Worm (Caenorhabditis elegans) whole organism, young adult: ENCODE data around the gene tra-2.

Source experiments
- B0019.2 ChIP-seq: fragments of 200-800 bp; sonication (Bioruptor generic); conservative IDR thresholded peaks from 2 replicates; pipeline ENCODE4 v1.3.6; 2022; ENCODE audit warnings: missing genetic modification reagents, missing genetic modification characterization, missing compliant biosample characterization
- B0336.3 ChIP-seq: fragments of 200-800 bp; sonication (Bioruptor generic); IDR thresholded peaks from 2 replicates; pipeline ENCODE4 v1.3.6; 2022; ENCODE audit warnings: missing genetic modification characterization, missing compliant biosample characterization
- C17E4.6 ChIP-seq: fragments of 200-800 bp; sonication (Bioruptor generic); IDR thresholded peaks from 2 replicates; pipeline ENCODE4 v1.3.6; 2022; ENCODE audit warnings: missing genetic modification reagents, missing genetic modification characterization, missing compliant biosample characterization
- F23B12.7 ChIP-seq: sonication (generic microtip); optimal IDR thresholded peaks from 2 replicates; lab custom pipeline; 2017; ENCODE audit warnings: missing genetic modification characterization, mild to moderate bottlenecking, missing compliant biosample characterization, antibody characterized with exemption, moderate library complexity; ENCODE audit not compliant: insufficient read depth
- K11D2.4 ChIP-seq: fragments of 200-800 bp; sonication (Bioruptor generic); IDR thresholded peaks from 2 replicates; pipeline ENCODE4 v1.3.6; 2022; ENCODE audit warnings: missing genetic modification reagents, missing genetic modification characterization, missing compliant biosample characterization
- K12H6.12 ChIP-seq: fragments of 200-800 bp; sonication (Bioruptor generic); optimal IDR thresholded peaks from 2 replicates; lab custom pipeline; 2018; ENCODE audit warnings: mild to moderate bottlenecking, missing genetic modification characterization, missing compliant biosample characterization
- T07F8.4 ChIP-seq: sonication (generic microtip); optimal IDR thresholded peaks from 2 replicates; lab custom pipeline; 2016; ENCODE audit warnings: mild to moderate bottlenecking, missing genetic modification characterization, moderate library complexity, missing compliant biosample characterization
- Y56A3A.18 ChIP-seq: fragments of 200-800 bp; sonication (Bioruptor generic); IDR thresholded peaks from 2 replicates; pipeline ENCODE4 v1.3.6; 2022; ENCODE audit warnings: missing genetic modification reagents, missing genetic modification characterization, missing compliant biosample characterization
- Y79H2A.3 ChIP-seq: fragments of 200-800 bp; sonication (Bioruptor generic); conservative IDR thresholded peaks from 2 replicates; pipeline ENCODE4 v1.3.6; 2022; ENCODE audit warnings: missing genetic modification reagents, missing genetic modification characterization, missing compliant biosample characterization
- Y95B8A.8 ChIP-seq: fragments of 200-800 bp; sonication (Bioruptor generic); IDR thresholded peaks from 2 replicates; pipeline ENCODE4 v1.3.6; 2022; ENCODE audit warnings: missing genetic modification reagents, missing genetic modification characterization, missing compliant biosample characterization
- attf-3 ChIP-seq: fragments of 200-800 bp; sonication (Bioruptor generic); conservative IDR thresholded peaks from 2 replicates; pipeline ENCODE4 v1.3.6; 2022; ENCODE audit warnings: missing genetic modification reagents, missing genetic modification characterization, missing compliant biosample characterization
- attf-5 ChIP-seq: fragments of 200-800 bp; sonication (Bioruptor generic); optimal IDR thresholded peaks from 2 replicates; lab custom pipeline; 2018; ENCODE audit warnings: mild to moderate bottlenecking, missing genetic modification characterization, missing compliant biosample characterization
- bed-1 ChIP-seq: fragments of 200-800 bp; sonication (Bioruptor generic); IDR thresholded peaks from 2 replicates; pipeline ENCODE4 v1.3.6; 2022; ENCODE audit warnings: missing genetic modification reagents, missing genetic modification characterization, missing compliant biosample characterization
- bed-2 ChIP-seq: fragments of 200-800 bp; sonication (Bioruptor generic); IDR thresholded peaks from 2 replicates; pipeline ENCODE4 v1.3.6; 2022; ENCODE audit warnings: missing genetic modification reagents, missing genetic modification characterization, missing compliant biosample characterization
- ccch-3 ChIP-seq: fragments of 200-800 bp; sonication (Bioruptor generic); optimal IDR thresholded peaks from 2 replicates; lab custom pipeline; 2018; ENCODE audit warnings: mild to moderate bottlenecking, missing genetic modification characterization, missing compliant biosample characterization
- cebp-1 ChIP-seq, 2 experiments: fragments of 200-800 bp in 1 of 2; sonication (Bioruptor generic) in 1 of 2; sonication (generic microtip) in 1 of 2; IDR thresholded peaks in 1 of 2; optimal IDR thresholded peaks in 1 of 2; 2 replicates each; pipeline versions ENCODE4 v1.3.6 to Lab custom; 2017 to 2022; ENCODE audit warnings: missing compliant biosample characterization in 2 of 2, missing genetic modification characterization in 2 of 2, mild to moderate bottlenecking in 1 of 2, missing genetic modification reagents in 1 of 2, moderate library complexity in 1 of 2
- cebp-2 ChIP-seq: fragments of 200-800 bp; sonication (Bioruptor generic); IDR thresholded peaks from 2 replicates; pipeline ENCODE4 v1.3.6; 2022; ENCODE audit warnings: missing genetic modification characterization, missing compliant biosample characterization
- ceh-27 ChIP-seq: fragments of 200-800 bp; sonication (Bioruptor generic); optimal IDR thresholded peaks from 2 replicates; lab custom pipeline; 2018; ENCODE audit warnings: mild to moderate bottlenecking, missing genetic modification characterization, moderate library complexity, missing compliant biosample characterization
- dpl-1 ChIP-seq: fragments of 150-350 bp; optimal IDR thresholded peaks from 2 replicates; lab custom pipeline; 2014; ENCODE audit warnings: missing biosample characterization, missing genetic modification reagents, missing genetic modification characterization
- efl-1 ChIP-seq: fragments of 150-350 bp; optimal IDR thresholded peaks from 2 replicates; lab custom pipeline; 2014; ENCODE audit warnings: missing biosample characterization, missing genetic modification reagents, missing genetic modification characterization
- ekl-4 ChIP-seq: fragments of 200-800 bp; sonication (Bioruptor generic); IDR thresholded peaks from 2 replicates; pipeline ENCODE4 v1.3.6; 2022; ENCODE audit warnings: missing genetic modification reagents, missing genetic modification characterization, missing compliant biosample characterization
- ets-4 ChIP-seq: fragments of 200-800 bp; sonication (Bioruptor generic); optimal IDR thresholded peaks from 2 replicates; lab custom pipeline; 2018; ENCODE audit warnings: mild to moderate bottlenecking, missing genetic modification characterization, missing compliant biosample characterization
- fkh-3 ChIP-seq: sonication (generic microtip); optimal IDR thresholded peaks from 2 replicates; lab custom pipeline; 2016; ENCODE audit warnings: mild to moderate bottlenecking, missing genetic modification characterization, missing compliant biosample characterization
- gei-17 ChIP-seq: fragments of 200-800 bp; sonication (Bioruptor generic); optimal IDR thresholded peaks from 2 replicates; lab custom pipeline; 2018; ENCODE audit warnings: mild to moderate bottlenecking, missing genetic modification characterization, missing compliant biosample characterization
- him-1 ChIP-seq: sonication (generic microtip); optimal IDR thresholded peaks from 2 replicates; lab custom pipeline; 2016; ENCODE audit warnings: missing genotype, missing genetic modification reagents, missing genetic modification characterization, missing compliant biosample characterization
- hlh-26 ChIP-seq: fragments of 200-800 bp; sonication (Bioruptor generic); conservative IDR thresholded peaks from 2 replicates; pipeline ENCODE4 v1.3.6; 2022; ENCODE audit warnings: missing genetic modification reagents, missing genetic modification characterization, missing compliant biosample characterization
- hsf-1 ChIP-seq: fragments of 200-800 bp; sonication (Bioruptor generic); IDR thresholded peaks from 2 replicates; pipeline ENCODE4 v1.3.6; 2022; ENCODE audit warnings: missing genetic modification reagents, missing genetic modification characterization, missing compliant biosample characterization
- let-607 ChIP-seq, 2 experiments: fragments of 200-800 bp in 1 of 2; sonication (Bioruptor generic) in 1 of 2; sonication (generic microtip) in 1 of 2; optimal IDR thresholded peaks; 2 replicates each; lab custom pipeline; 2016 to 2018; ENCODE audit warnings: mild to moderate bottlenecking in 2 of 2, missing compliant biosample characterization in 2 of 2, missing genetic modification characterization in 2 of 2, moderate library complexity in 2 of 2, missing genotype in 1 of 2
- lin-35 ChIP-seq, 3 experiments: fragments of 150-350 bp in 2 of 3; sonication (generic microtip) in 1 of 3; optimal IDR thresholded peaks; 2 replicates each; lab custom pipeline; 2014 to 2018; ENCODE audit warnings: missing biosample characterization in 3 of 3, missing genetic modification characterization in 3 of 3, missing genetic modification reagents in 3 of 3
- lir-1 ChIP-seq: fragments of 200-800 bp; sonication (Bioruptor generic); conservative IDR thresholded peaks from 2 replicates; pipeline ENCODE4 v1.3.6; 2022; ENCODE audit warnings: missing genetic modification reagents, missing genetic modification characterization, missing compliant biosample characterization
- madf-6 ChIP-seq: fragments of 200-800 bp; sonication (Bioruptor generic); IDR thresholded peaks from 2 replicates; pipeline ENCODE4 v1.3.6; 2022; ENCODE audit warnings: missing genetic modification reagents, missing genetic modification characterization, missing compliant biosample characterization
- mcd-1 ChIP-seq: fragments of 200-800 bp; sonication (Bioruptor generic); IDR thresholded peaks from 2 replicates; pipeline ENCODE4 v1.3.6; 2022; ENCODE audit warnings: missing genetic modification reagents, missing genetic modification characterization, missing compliant biosample characterization
- nhr-179 ChIP-seq: sonication (generic microtip); optimal IDR thresholded peaks from 2 replicates; lab custom pipeline; 2016; ENCODE audit warnings: mild to moderate bottlenecking, missing genetic modification characterization, missing compliant biosample characterization
- pbrm-1 ChIP-seq: fragments of 200-800 bp; sonication (Bioruptor generic); IDR thresholded peaks from 2 replicates; pipeline ENCODE4 v1.3.6; 2022; ENCODE audit warnings: missing genetic modification reagents, missing genetic modification characterization, missing compliant biosample characterization
- sea-2 ChIP-seq: fragments of 200-800 bp; sonication (Bioruptor generic); IDR thresholded peaks from 2 replicates; pipeline ENCODE4 v1.3.6; 2022; ENCODE audit warnings: missing genetic modification characterization, missing compliant biosample characterization
- snpc-1.3 ChIP-seq: sonication (generic microtip); optimal IDR thresholded peaks from 2 replicates; lab custom pipeline; 2017; ENCODE audit warnings: missing genetic modification characterization, mild to moderate bottlenecking, missing compliant biosample characterization, antibody characterized with exemption, moderate library complexity, missing genotype, missing genetic modification reagents; ENCODE audit not compliant: insufficient read depth
- snpc-3.4 ChIP-seq: sonication (generic microtip); optimal IDR thresholded peaks from 2 replicates; lab custom pipeline; 2017; ENCODE audit warnings: missing genetic modification characterization, mild to moderate bottlenecking, missing compliant biosample characterization, antibody characterized with exemption, moderate library complexity, missing genotype, missing genetic modification reagents
- snpc-4 ChIP-seq, 5 experiments: fragments of 150-350 bp in 1 of 5; sonication (generic microtip) in 4 of 5; optimal IDR thresholded peaks; 2 replicates each; lab custom pipeline; 2014 to 2018; ENCODE audit warnings: missing genetic modification characterization in 5 of 5, missing biosample characterization in 3 of 5, antibody characterized with exemption in 2 of 5, mild to moderate bottlenecking in 2 of 5, missing compliant biosample characterization in 2 of 5, missing genotype in 2 of 5, moderate library complexity in 2 of 5, missing genetic modification reagents in 1 of 5
- unc-62 ChIP-seq: fragments of 150-350 bp; optimal IDR thresholded peaks from 2 replicates; lab custom pipeline; 2014; ENCODE audit warnings: missing biosample characterization, missing genetic modification reagents, missing genetic modification characterization
- ztf-26 ChIP-seq: sonication (generic microtip); optimal IDR thresholded peaks from 2 replicates; lab custom pipeline; 2017; ENCODE audit warnings: missing genetic modification characterization, missing compliant biosample characterization

tra-2 gene

ce11 chrII:6967618-6968017 is 2.1 kb upstream of the tra-2 start, which contains the start of gene eif-2Bgamma:
eif-2Bgamma (minus strand) TSS chrII:6967648.
- TF ChIP-seq snpc-4 (GFP tag; optimal IDR thresholded peaks at IDR 0.05; lab: Kevin White, UChicago) (no peak), snpc-4 (tag; optimal IDR thresholded peaks at IDR 0.05; lab: Kevin White, UChicago) (peak in 1 of 4 experiments; percentile 52), cebp-2 (GFP tag; lab: Robert Waterston, UW) (no peak), ets-4 (GFP tag; lab: Kevin White, UChicago) (no peak), Y56A3A.18 (GFP tag; lab: Robert Waterston, UW) (no peak), bed-2 (GFP tag; lab: Robert Waterston, UW) (no peak), lin-35 (GFP tag; optimal IDR thresholded peaks at IDR 0.05; lab: Kevin White, UChicago) (peak in 1 of 3 experiments; percentile 56), F23B12.7 (no peak), efl-1 (GFP tag; lab: Kevin White, UChicago) (no peak), attf-3 (GFP tag; lab: Robert Waterston, UW) (peak; percentile 95)

ce11 chrII:6958136-6958535 is 7.3 kb downstream of the tra-2 start:
- TF ChIP-seq nhr-179 = no peak
- TF ChIP-seq ztf-26 (tag; lab: Kevin White, UChicago) = no peak
- TF ChIP-seq B0019.2 = no peak
- no peak for TF ChIP-seq T07F8.4 (tag; lab: Kevin White, UChicago)
- TF ChIP-seq snpc-3.4 = no peak

DNA sequence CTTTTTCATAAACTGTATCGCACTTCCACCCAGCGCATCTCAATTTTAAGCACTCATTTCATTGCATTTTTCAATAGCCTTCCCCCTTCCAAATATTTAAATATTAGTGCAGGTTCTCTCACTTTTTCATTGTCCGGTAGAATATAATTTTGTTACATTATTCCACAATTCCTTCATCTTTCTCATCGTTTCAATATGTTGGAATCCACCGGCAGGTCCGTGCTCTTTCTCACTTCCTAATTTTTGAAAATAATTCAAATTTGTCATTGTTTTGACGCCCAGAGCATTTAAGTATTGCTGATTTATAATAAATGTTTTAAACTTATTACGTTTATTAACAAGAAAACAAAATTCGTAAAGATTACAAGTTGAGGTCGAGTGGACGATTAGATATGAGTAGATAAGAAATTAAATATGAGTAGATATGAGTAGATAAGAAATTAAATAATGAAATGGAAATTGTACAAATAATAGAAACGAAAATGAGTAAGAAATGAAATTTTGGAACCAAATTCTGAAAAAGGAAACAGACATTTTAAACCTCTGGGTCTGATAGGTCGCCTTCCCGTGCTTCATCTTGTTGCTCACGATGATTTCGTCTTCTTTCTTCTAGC is 10.3 kb downstream of the tra-2 start:
- TF ChIP-seq pbrm-1 (GFP tag; lab: Robert Waterston, UW) (0 out of 2 replicates have a peak, but pooled peaks have one; percentile 24), ekl-4 (GFP tag; lab: Robert Waterston, UW) (0 out of 2 replicates have a peak, but pooled peaks have one; percentile 43), him-1 (peak; percentile 98), madf-6 (GFP tag; lab: Robert Waterston, UW) (no peak), snpc-1.3 (tag; lab: Kevin White, UChicago) (peak; percentile 16), Y95B8A.8 (GFP tag; lab: Robert Waterston, UW) (no peak)

- TF ChIP-seq B0336.3 (GFP tag; lab: Robert Waterston, UW) = peak; percentile 79
- no peak for TF ChIP-seq bed-1 (GFP tag; lab: Robert Waterston, UW)
- TF ChIP-seq sea-2 (GFP tag; lab: Robert Waterston, UW) = no peak
- TF ChIP-seq attf-5 (GFP tag; lab: Kevin White, UChicago) = peak; percentile 98
- TF ChIP-seq ccch-3 (GFP tag; lab: Kevin White, UChicago) = peak; percentile 28
- TF ChIP-seq K12H6.12 (tag; lab: Kevin White, UChicago) = peak; percentile 94
- TF ChIP-seq let-607 (tag; optimal IDR thresholded peaks at IDR 0.05; lab: Kevin White, UChicago) = peak; percentile 58 to 77
- TF ChIP-seq unc-62 = peak; percentile 86
- TF ChIP-seq C17E4.6 (GFP tag; lab: Robert Waterston, UW) = no peak
- peak; percentile 20 for TF ChIP-seq dpl-1
- peak; percentile 5 for TF ChIP-seq snpc-4 (GFP tag; optimal IDR thresholded peaks at IDR 0.05; lab: Kevin White, UChicago)
- peak; percentile 81 to 89 (median 86) for TF ChIP-seq snpc-4 (tag; optimal IDR thresholded peaks at IDR 0.05; lab: Kevin White, UChicago)
- no peak for TF ChIP-seq Y79H2A.3 (GFP tag; lab: Robert Waterston, UW)
- TF ChIP-seq gei-17 (GFP tag; lab: Kevin White, UChicago) = peak; percentile 71
- TF ChIP-seq pbrm-1 (GFP tag; lab: Robert Waterston, UW) = peak; percentile 84
- TF ChIP-seq ceh-27 (GFP tag; lab: Kevin White, UChicago) = peak; percentile 83
- 0 out of 2 replicates have a peak, but pooled peaks have one; percentile 9 for TF ChIP-seq hsf-1 (GFP tag; lab: Robert Waterston, UW)
- TF ChIP-seq mcd-1 (GFP tag; lab: Robert Waterston, UW) = peak; percentile 75
- TF ChIP-seq cebp-1 (GFP tag; IDR thresholded peaks at IDR 0.05; lab: Robert Waterston, UW) = peak; percentile 63; the same call in 1 of the 2 replicates
- TF ChIP-seq cebp-1 (tag; optimal IDR thresholded peaks at IDR 0.05; lab: Kevin White, UChicago) = peak; percentile 90
- no peak for TF ChIP-seq fkh-3 (tag; lab: Kevin White, UChicago)
- peak; percentile 66 for TF ChIP-seq lir-1 (GFP tag; lab: Robert Waterston, UW)
- TF ChIP-seq K11D2.4 = peak; percentile 58; the same call in 1 of the 2 replicates
- TF ChIP-seq hlh-26 (GFP tag; lab: Robert Waterston, UW) = no peak
These were observed 14.1 kb downstream of the tra-2 start, which contains the start of the genes malt-1 and ceh-38 for ce11 chrII:6951250-6951806. malt-1 (minus strand) TSS chrII:6951300. ceh-38 (plus strand) TSS chrII:6951526.
